Worm (Caenorhabditis elegans): ENCODE data around the gene Y70C5A.4.

DNA sequence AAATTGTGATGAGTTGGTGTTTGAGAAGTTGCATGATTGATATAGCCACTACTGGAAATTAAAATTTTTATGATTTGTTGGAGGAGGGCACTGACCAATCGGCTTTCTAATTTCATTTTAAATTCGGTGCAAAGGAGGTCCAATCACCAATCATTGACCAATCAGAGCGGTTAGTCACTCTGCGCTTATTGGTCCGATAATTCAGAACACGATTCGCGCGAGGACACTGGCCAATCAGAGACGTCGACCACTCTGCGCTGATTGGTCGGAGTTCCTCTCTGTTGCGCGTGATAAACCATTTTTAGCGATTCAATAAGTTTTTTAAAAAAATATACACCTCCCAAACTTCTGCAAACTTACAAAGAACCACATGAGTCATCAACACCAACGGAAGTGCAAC is 17.7 kb upstream of the Y70C5A.4 start:
- TF ChIP-seq egl-27 (tag; optimal IDR thresholded peaks at IDR 0.05) (no peak), mep-1 (tag; optimal IDR thresholded peaks at IDR 0.05) (no peak), tra-1 (GFP tag; IDR thresholded peaks at IDR 0.05) (no peak), nhr-6 (tag; optimal IDR thresholded peaks at IDR 0.05) (no peak), T20F7.1 (GFP tag; optimal IDR thresholded peaks at IDR 0.05) (no peak)

All from whole organism, L4 larva.